Fruit fly (Drosophila melanogaster) S2 (cell line): ENCODE results near the gene CG3149.

ENCODE experiments used
- CG8478 ChIP-seq: fragments of >200 bp; optimal IDR thresholded peaks from 2 replicates; lab custom pipeline; 2018
- CTCF ChIP-seq, 2 experiments: fragments of >200 bp; optimal IDR thresholded peaks; 2 replicates each; lab custom pipeline; 2018

DNA sequence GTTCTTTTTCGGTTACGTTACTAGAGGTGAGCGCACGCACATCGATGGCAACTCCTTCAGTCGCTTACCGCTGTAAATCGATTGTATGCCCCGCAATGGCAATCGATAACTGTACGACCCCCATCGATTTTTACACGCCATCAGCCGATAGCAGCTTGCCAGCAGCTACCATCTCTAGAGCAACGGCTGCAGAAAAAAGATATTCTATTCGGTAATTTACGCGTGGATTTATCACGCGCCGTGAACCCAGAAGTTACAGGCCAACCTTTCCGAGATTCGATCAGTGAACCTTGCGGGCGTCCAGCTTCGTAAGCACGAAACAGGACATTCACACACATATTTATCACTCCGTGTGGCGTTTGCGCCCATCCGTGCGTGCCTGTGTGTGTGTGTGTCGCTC is 29.1 kb downstream of the CG3149 start, which contains the start of the genes Sirt4 and CG4119:
- TF ChIP-seq CG8478 (no peak), CTCF (optimal IDR thresholded peaks at IDR 0.05; lab: Kevin White, UChicago) (peak in 1 of 2 experiments; percentile 29)
